Worm (Caenorhabditis elegans) whole organism, midembryonic: ENCODE measurements around the gene T26G10.4.

Experiments
- T22C8.4 ChIP-seq: fragments of 200-800 bp; sonication (Bioruptor generic); IDR thresholded peaks from 2 replicates; pipeline ENCODE4 v1.3.6; 2022; ENCODE audit warnings: missing genetic modification characterization, missing compliant biosample characterization
- cog-1 ChIP-seq: sonication (generic microtip); optimal IDR thresholded peaks from 2 replicates; lab custom pipeline; 2016; ENCODE audit warnings: missing genetic modification characterization, missing compliant biosample characterization
- flt-1 ChIP-seq: fragments of 200-800 bp; sonication (Bioruptor generic); IDR thresholded peaks from 2 replicates; pipeline ENCODE4 v1.3.6; 2022; ENCODE audit warnings: missing genetic modification characterization, missing compliant biosample characterization
- med-1 ChIP-seq: sonication (generic microtip); optimal IDR thresholded peaks from 2 replicates; lab custom pipeline; 2017; ENCODE audit warnings: missing genetic modification characterization, mild to moderate bottlenecking, missing compliant biosample characterization, antibody characterized with exemption, missing genetic modification reagents; ENCODE audit not compliant: insufficient read depth
- ref-1 ChIP-seq: fragments of 200-800 bp; sonication (Bioruptor generic); conservative IDR thresholded peaks from 2 replicates; pipeline ENCODE4 v1.3.6; 2022; ENCODE audit warnings: missing genetic modification reagents, missing genetic modification characterization, missing compliant biosample characterization
- tab-1 ChIP-seq: fragments of 200-800 bp; sonication (Bioruptor generic); IDR thresholded peaks from 2 replicates; pipeline ENCODE4 v1.3.6; 2022; ENCODE audit warnings: missing genetic modification characterization, missing compliant biosample characterization
- ztf-23 ChIP-seq: fragments of 200-800 bp; sonication (Bioruptor generic); IDR thresholded peaks from 2 replicates; pipeline ENCODE4 v1.3.6; 2022; ENCODE audit warnings: missing genetic modification reagents, missing genetic modification characterization, missing compliant biosample characterization

DNA sequence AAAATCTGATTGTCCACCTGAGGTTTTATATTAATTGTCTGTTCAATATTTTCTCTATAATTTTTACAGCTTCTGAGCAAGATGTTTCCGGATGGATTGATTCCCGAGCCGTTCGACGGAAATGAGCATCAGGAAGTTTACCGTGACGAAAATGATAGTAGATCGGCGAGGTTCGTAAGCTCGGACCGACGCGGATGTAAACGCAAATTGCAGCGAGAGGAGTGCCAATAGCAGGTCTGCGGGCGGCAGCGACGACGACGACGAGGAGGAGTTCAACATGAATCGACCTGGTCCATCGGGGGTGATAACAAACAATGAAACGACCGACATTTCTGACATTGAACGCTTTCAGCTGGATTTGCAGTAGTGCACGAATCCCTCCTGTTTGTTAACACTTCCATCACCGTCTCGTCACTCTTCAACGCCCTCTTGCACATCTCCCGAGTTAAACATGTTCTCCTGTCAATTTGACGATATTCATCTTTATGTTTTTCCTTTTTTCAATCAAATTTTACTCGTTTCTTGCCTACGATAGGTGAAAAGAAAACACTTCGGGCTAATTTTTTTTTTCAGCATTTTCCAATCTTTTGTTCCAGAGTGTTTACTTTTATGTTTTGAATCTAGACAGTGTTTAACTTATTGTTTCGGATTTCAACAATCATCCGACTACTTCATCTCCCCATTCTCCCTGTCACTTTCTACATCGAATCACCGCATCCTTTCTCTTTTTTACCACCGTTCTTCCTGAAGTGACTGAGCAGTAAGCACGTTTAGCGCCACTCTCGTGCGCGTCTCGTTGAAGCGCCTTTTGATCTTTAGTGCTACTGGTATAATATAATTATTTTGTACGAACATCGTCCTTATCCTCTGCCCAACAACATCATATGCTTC is 41.8 kb downstream of the T26G10.4 start:
- TF ChIP-seq T22C8.4 (GFP tag; lab: Robert Waterston, UW) (no peak), ztf-23 (GFP tag; lab: Robert Waterston, UW) (no peak), ref-1 (GFP tag; lab: Robert Waterston, UW) (no peak), flt-1 (GFP tag; lab: Robert Waterston, UW) (no peak), tab-1 (GFP tag; lab: Robert Waterston, UW) (no peak), cog-1 (tag; lab: Kevin White, UChicago) (no peak), med-1 (GFP tag; lab: Kevin White, UChicago) (no peak)
